Worm (Caenorhabditis elegans): Measurements from ENCODE around the gene C16C8.4.
"Not testable (repeated sequence)": the region's sequence is repeated elsewhere in the genome, so short reads cannot be mapped to it uniquely, and the experiment has no call there.

Gene C16C8.4

ce11 chrII:3444280-3444679 lies at the start of gene C16C8.4:
Gene C16C8.4 (minus strand): TSS chrII:3444380.
- peak; percentile 58 for TF ChIP-seq lsl-1 (GFP tag; optimal IDR thresholded peaks at IDR 0.05)
- TF ChIP-seq hsf-1 (GFP tag; IDR thresholded peaks at IDR 0.05): no peak

- not testable (repeated sequence) for TF ChIP-seq snpc-1.3 (tag; optimal IDR thresholded peaks at IDR 0.05; ENCODE audit: insufficient read depth); gei-17 (GFP tag; optimal IDR thresholded peaks at IDR 0.05); hlh-26 (GFP tag; conservative IDR thresholded peaks at IDR 0.05)
Measured at ce11 chrII:3490797-3491196, 46.6 kb upstream of the C16C8.4 start, which contains the start of gene fbxb-112. Gene fbxb-112 (plus strand): TSS chrII:3491097.

- TF ChIP-seq athp-1 (tag; optimal IDR thresholded peaks at IDR 0.05) (peak; percentile 70), madf-6 (GFP tag; IDR thresholded peaks at IDR 0.05) (peak; percentile 56), F33H1.4 (GFP tag; IDR thresholded peaks at IDR 0.05) (no peak; the same call in none of the 2 replicates), F55B11.4 (tag; optimal IDR thresholded peaks at IDR 0.05; ENCODE audit: borderline replicate concordance, insufficient read depth) (no peak), F57A8.1 (GFP tag; optimal IDR thresholded peaks at IDR 0.05) (no peak), ztf-22 (GFP tag; optimal IDR thresholded peaks at IDR 0.05) (no peak), aptf-2 (GFP tag; conservative IDR thresholded peaks at IDR 0.05) (peak; percentile 66; the same call in 1 of the 2 replicates), zfh-2 (GFP tag; conservative IDR thresholded peaks at IDR 0.05) (no peak), egl-18 (GFP tag; IDR thresholded peaks at IDR 0.05) (no peak), B0261.1 (tag; optimal IDR thresholded peaks at IDR 0.05) (peak; percentile 1), nhr-90 (tag; optimal IDR thresholded peaks at IDR 0.05) (no peak), F10E7.11 (tag; optimal IDR thresholded peaks at IDR 0.05) (no peak), F49E8.2 (tag; optimal IDR thresholded peaks at IDR 0.05; ENCODE audit: insufficient read depth) (peak; percentile 1), akir-1 (GFP tag; optimal IDR thresholded peaks at IDR 0.05) (no peak), ztf-3 (GFP tag; optimal IDR thresholded peaks at IDR 0.05) (no peak), egrh-3 (GFP tag; IDR thresholded peaks at IDR 0.05) (no peak), K12H6.12 (tag; optimal IDR thresholded peaks at IDR 0.05) (peak; percentile 35), cebp-1 (GFP tag; IDR thresholded peaks at IDR 0.05) (no peak), cebp-1 (tag; optimal IDR thresholded peaks at IDR 0.05) (no peak), lsl-1 (GFP tag; optimal IDR thresholded peaks at IDR 0.05) (peak; percentile 50), lin-54 (GFP tag; optimal IDR thresholded peaks at IDR 0.05) (no peak), repo-1 (tag; optimal IDR thresholded peaks at IDR 0.05) (no peak), somi-1 (GFP tag; optimal IDR thresholded peaks at IDR 0.05) (no peak), efl-1 (GFP tag; optimal IDR thresholded peaks at IDR 0.05) (peak; percentile 11), dox-1 (GFP tag; IDR thresholded peaks at IDR 0.05) (no peak), lin-26 (GFP tag; IDR thresholded peaks at IDR 0.05) (0 out of 2 replicates have a peak, but pooled peaks have one; percentile 34), ceh-27 (GFP tag; optimal IDR thresholded peaks at IDR 0.05) (peak; percentile 72), lag-1 (GFP tag; IDR thresholded peaks at IDR 0.05) (no peak), nhr-179 (tag; optimal IDR thresholded peaks at IDR 0.05) (no peak), die-1 (tag; optimal IDR thresholded peaks at IDR 0.05) (no peak), madf-8 (GFP tag; conservative IDR thresholded peaks at IDR 0.05) (peak; percentile 39), attf-5 (GFP tag; optimal IDR thresholded peaks at IDR 0.05) (peak; percentile 80), rcor-1 (GFP tag; IDR thresholded peaks at IDR 0.05) (peak; percentile 35; the same call in 1 of the 2 replicates), mel-28 (tag; optimal IDR thresholded peaks at IDR 0.05; ENCODE audit: borderline replicate concordance) (no peak), snpc-1.1 (tag; optimal IDR thresholded peaks at IDR 0.05; ENCODE audit: insufficient read depth) (no peak), let-526 (GFP tag; IDR thresholded peaks at IDR 0.05) (0 out of 2 replicates have a peak, but pooled peaks have one; percentile 42), snpc-1.3 (tag; optimal IDR thresholded peaks at IDR 0.05; ENCODE audit: insufficient read depth) (no peak), sea-2 (GFP tag; IDR thresholded peaks at IDR 0.05) (no peak), ztf-25 (GFP tag; IDR thresholded peaks at IDR 0.05) (0 out of 2 replicates have a peak, but pooled peaks have one; percentile 32), cebp-2 (GFP tag; IDR thresholded peaks at IDR 0.05) (no peak), C06A6.2 (GFP tag; conservative IDR thresholded peaks at IDR 0.05) (no peak)
Measured at ce11 chrII:3482231-3482630, 38.1 kb upstream of the C16C8.4 start, which contains the start of gene smu-2. Gene smu-2 (plus strand): TSS chrII:3482408.
